Worm (Caenorhabditis elegans) whole organism, L2 larva: ENCODE results near the gene ZK593.2.
A peak's percentile ranks its signal among the peaks of the same experiment; 100 is the strongest.

Experiments
- C34F6.9 ChIP-seq: fragments of 150-350 bp; optimal IDR thresholded peaks from 2 replicates; lab custom pipeline; 2014; ENCODE audit warnings: missing biosample characterization, missing genetic modification characterization
- R02D3.7 ChIP-seq: fragments of 150-350 bp; optimal IDR thresholded peaks from 2 replicates; lab custom pipeline; 2014; ENCODE audit warnings: missing biosample characterization, missing genetic modification characterization
- alr-1 ChIP-seq: fragments of 150-350 bp; optimal IDR thresholded peaks from 2 replicates; lab custom pipeline; 2014; ENCODE audit warnings: missing biosample characterization, missing genetic modification characterization
- aly-2 ChIP-seq: fragments of 150-350 bp; optimal IDR thresholded peaks from 2 replicates; lab custom pipeline; 2014; ENCODE audit warnings: missing biosample characterization, missing genetic modification characterization
- ama-1 ChIP-seq: fragments of 150-350 bp; optimal IDR thresholded peaks from 2 replicates; lab custom pipeline; 2018; ENCODE audit warnings: inconsistent platforms
- blmp-1 ChIP-seq: sonication (generic microtip); optimal IDR thresholded peaks from 2 replicates; lab custom pipeline; 2017; ENCODE audit warnings: missing genetic modification characterization, mild to moderate bottlenecking, missing compliant biosample characterization, antibody characterized with exemption, moderate library complexity; ENCODE audit not compliant: insufficient read depth
- ceh-16 ChIP-seq: fragments of 150-350 bp; optimal IDR thresholded peaks from 2 replicates; lab custom pipeline; 2014; ENCODE audit warnings: missing biosample characterization, missing genetic modification characterization
- ceh-82 ChIP-seq: fragments of 150-350 bp; optimal IDR thresholded peaks from 2 replicates; lab custom pipeline; 2014; ENCODE audit warnings: missing biosample characterization, missing genetic modification characterization
- crh-2 ChIP-seq: sonication (generic microtip); optimal IDR thresholded peaks from 2 replicates; lab custom pipeline; 2017; ENCODE audit warnings: missing biosample characterization, missing genetic modification characterization
- egl-27 ChIP-seq: sonication (generic microtip); optimal IDR thresholded peaks from 3 replicates; lab custom pipeline; 2017; ENCODE audit warnings: missing biosample characterization, missing genetic modification reagents, missing genetic modification characterization
- elt-3 ChIP-seq: sonication (generic microtip); optimal IDR thresholded peaks from 2 replicates; lab custom pipeline; 2017; ENCODE audit warnings: missing biosample characterization, missing genetic modification characterization
- fos-1 ChIP-seq: fragments of 150-350 bp; optimal IDR thresholded peaks from 2 replicates; lab custom pipeline; 2014; ENCODE audit warnings: missing biosample characterization, missing genetic modification characterization
- lin-11 ChIP-seq: fragments of 150-350 bp; sonication (generic microtip); optimal IDR thresholded peaks from 2 replicates; lab custom pipeline; 2014; ENCODE audit warnings: missing biosample characterization, missing genetic modification characterization, inconsistent platforms, mixed read lengths
- lin-13 ChIP-seq: fragments of 150-350 bp; optimal IDR thresholded peaks from 2 replicates; lab custom pipeline; 2014; ENCODE audit warnings: missing biosample characterization, missing genetic modification reagents, missing genetic modification characterization
- lin-39 ChIP-seq: fragments of 150-350 bp; optimal IDR thresholded peaks from 2 replicates; lab custom pipeline; 2014; ENCODE audit warnings: missing biosample characterization, missing genetic modification reagents, missing genetic modification characterization
- mab-5 ChIP-seq: fragments of 150-350 bp; optimal IDR thresholded peaks from 2 replicates; lab custom pipeline; 2014; ENCODE audit warnings: missing biosample characterization, missing genetic modification characterization
- mbf-1 ChIP-seq: sonication (generic microtip); optimal IDR thresholded peaks from 2 replicates; lab custom pipeline; 2017; ENCODE audit warnings: missing biosample characterization, missing genetic modification characterization
- mdl-1 ChIP-seq, 2 experiments: fragments of 150-350 bp in 1 of 2; sonication (generic microtip) in 1 of 2; optimal IDR thresholded peaks; 2 replicates each; lab custom pipeline; 2017; ENCODE audit warnings: missing biosample characterization in 2 of 2, missing genetic modification characterization in 2 of 2
- nhr-11 ChIP-seq: fragments of 150-350 bp; optimal IDR thresholded peaks from 2 replicates; lab custom pipeline; 2014; ENCODE audit warnings: missing biosample characterization, missing genetic modification characterization
- nhr-12 ChIP-seq: fragments of 150-350 bp; optimal IDR thresholded peaks from 2 replicates; lab custom pipeline; 2014; ENCODE audit warnings: missing biosample characterization, missing genetic modification characterization
- nhr-129 ChIP-seq: fragments of 150-350 bp; optimal IDR thresholded peaks from 2 replicates; lab custom pipeline; 2014; ENCODE audit warnings: missing biosample characterization, missing genetic modification characterization
- nhr-21 ChIP-seq: fragments of 150-350 bp; optimal IDR thresholded peaks from 2 replicates; lab custom pipeline; 2014; ENCODE audit warnings: missing biosample characterization, missing genetic modification characterization
- nhr-23 ChIP-seq: fragments of 150-350 bp; optimal IDR thresholded peaks from 2 replicates; lab custom pipeline; 2014; ENCODE audit warnings: missing biosample characterization, missing genetic modification reagents, missing genetic modification characterization
- nhr-237 ChIP-seq: fragments of 150-350 bp; optimal IDR thresholded peaks from 2 replicates; lab custom pipeline; 2014; ENCODE audit warnings: missing biosample characterization, missing genetic modification characterization
- nhr-6 ChIP-seq: fragments of 150-350 bp; optimal IDR thresholded peaks from 2 replicates; lab custom pipeline; 2014; ENCODE audit warnings: missing biosample characterization, missing genetic modification characterization
- nhr-77 ChIP-seq: fragments of 150-350 bp; optimal IDR thresholded peaks from 2 replicates; lab custom pipeline; 2014; ENCODE audit warnings: missing biosample characterization, missing genetic modification characterization
- peb-1 ChIP-seq: fragments of 150-350 bp; optimal IDR thresholded peaks from 2 replicates; lab custom pipeline; 2014; ENCODE audit warnings: missing biosample characterization, missing genetic modification characterization
- sem-4 ChIP-seq: fragments of 150-350 bp; optimal IDR thresholded peaks from 2 replicates; lab custom pipeline; 2014; ENCODE audit warnings: missing biosample characterization, missing genetic modification reagents, missing genetic modification characterization
- skn-1 ChIP-seq: sonication (generic microtip); optimal IDR thresholded peaks from 2 replicates; lab custom pipeline; 2017; ENCODE audit warnings: missing biosample characterization, missing genetic modification characterization
- sma-9 ChIP-seq, 2 experiments: fragments of 150-350 bp in 1 of 2; sonication (generic microtip) in 1 of 2; optimal IDR thresholded peaks; 2 replicates each; lab custom pipeline; 2014 to 2016; ENCODE audit warnings: missing genetic modification characterization in 2 of 2, mild to moderate bottlenecking in 1 of 2, missing biosample characterization in 1 of 2, missing compliant biosample characterization in 1 of 2, missing genetic modification reagents in 1 of 2, moderate library complexity in 1 of 2
- snpc-4 ChIP-seq: fragments of 150-350 bp; optimal IDR thresholded peaks from 2 replicates; lab custom pipeline; 2014; ENCODE audit warnings: missing biosample characterization, missing genetic modification characterization
- unc-39 ChIP-seq: fragments of 150-350 bp; optimal IDR thresholded peaks from 2 replicates; lab custom pipeline; 2014; ENCODE audit warnings: missing biosample characterization, missing genetic modification characterization
- unc-55 ChIP-seq: fragments of 150-350 bp; sonication (generic microtip); optimal IDR thresholded peaks from 3 replicates; lab custom pipeline; 2014; ENCODE audit warnings: missing biosample characterization, missing genetic modification reagents, missing genetic modification characterization
- ztf-4 ChIP-seq: fragments of 150-350 bp; optimal IDR thresholded peaks from 2 replicates; lab custom pipeline; 2014; ENCODE audit warnings: missing biosample characterization, missing genetic modification characterization

The ZK593.2 gene

DNA sequence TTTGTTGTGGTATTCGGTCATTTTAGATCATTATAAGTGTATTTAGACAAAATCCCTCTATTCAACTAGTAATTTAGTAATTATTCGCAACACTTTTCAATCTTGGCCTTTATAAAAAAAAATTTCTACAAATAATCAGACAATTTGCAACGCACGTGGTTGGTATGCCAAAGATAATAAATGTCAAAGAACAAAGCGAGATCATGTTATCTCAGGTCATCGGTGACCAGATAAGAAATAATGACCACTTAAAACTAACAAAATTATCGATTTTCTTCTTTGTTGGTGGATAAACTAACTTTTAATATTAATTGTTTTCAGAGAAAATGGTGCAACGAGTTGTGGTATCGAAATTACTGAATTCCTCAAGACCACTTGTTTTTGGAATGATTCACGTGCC, 32.0 kb upstream of the ZK593.2 start, which contains the start of gene F13E9.13:
Gene F13E9.13 (plus strand): TSS at position 317 of the 400 bp plus-strand sequence.
- TF ChIP-seq nhr-77 = no peak
- TF ChIP-seq crh-2 = no peak
- no peak for TF ChIP-seq nhr-129 (tag; lab: Kevin White, UChicago)
- TF ChIP-seq R02D3.7 (tag; lab: Kevin White, UChicago) = no peak
- peak; percentile 46 for TF ChIP-seq sma-9 (GFP tag; optimal IDR thresholded peaks at IDR 0.05; lab: Kevin White, UChicago)
- TF ChIP-seq sma-9 (tag; optimal IDR thresholded peaks at IDR 0.05; lab: Kevin White, UChicago) = no peak
- no peak for TF ChIP-seq blmp-1 (tag; lab: Kevin White, UChicago)
- TF ChIP-seq lin-11 (tag; lab: Kevin White, UChicago) = no peak
- peak; percentile 24 for TF ChIP-seq fos-1
- TF ChIP-seq, all 48 proteins: peak for 2

DNA sequence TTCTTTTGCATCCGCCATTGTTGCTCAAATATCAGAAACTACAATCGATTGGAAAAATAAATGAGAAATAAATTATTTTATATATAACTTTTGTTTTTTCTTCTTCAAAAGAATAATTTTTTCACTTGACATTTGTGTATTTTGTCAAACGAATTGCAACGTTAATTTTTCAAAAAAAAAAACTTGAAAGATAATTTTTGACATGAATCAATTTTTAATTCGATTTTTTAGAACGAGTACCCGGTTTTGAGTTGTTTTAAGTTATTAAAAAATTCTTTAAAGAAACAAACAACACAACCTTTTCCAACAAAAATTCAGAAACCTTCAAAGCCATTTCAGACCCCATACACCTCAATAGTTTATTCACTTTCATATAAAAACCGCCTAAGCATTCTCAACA, 28.9 kb upstream of the ZK593.2 start, which contains the start of gene F13E9.5:
Gene F13E9.5 (minus strand): TSS at position 101 of the 400 bp plus-strand sequence.
- no peak for TF ChIP-seq nhr-21
- no peak for TF ChIP-seq lin-11 (tag; lab: Kevin White, UChicago)
- no peak for TF ChIP-seq elt-3 (tag; lab: Kevin White, UChicago)
- TF ChIP-seq crh-2 = no peak
- no peak for TF ChIP-seq nhr-6 (tag; lab: Kevin White, UChicago)

ce11 chrIV:10885915-10886314, 27.3 kb upstream of the ZK593.2 start, which contains the start of gene srlf-11:
TSS of gene srlf-11 (minus strand) at chrIV:10886015.
- TF ChIP-seq mbf-1 (tag; lab: Kevin White, UChicago) (no peak), aly-2 (tag; lab: Kevin White, UChicago) (no peak), nhr-129 (tag; lab: Kevin White, UChicago) (no peak), nhr-237 (tag; lab: Kevin White, UChicago) (no peak), snpc-4 (tag; lab: Kevin White, UChicago) (no peak), C34F6.9 (tag; lab: Kevin White, UChicago) (no peak), crh-2 (no peak), nhr-23 (tag; lab: Kevin White, UChicago) (no peak), egl-27 (tag; lab: Kevin White, UChicago) (no peak), sem-4 (tag; lab: Kevin White, UChicago) (no peak), ztf-4 (no peak), peb-1 (no peak), mdl-1 (tag; optimal IDR thresholded peaks at IDR 0.05; lab: Kevin White, UChicago) (no peak), lin-11 (tag; lab: Kevin White, UChicago) (no peak), sma-9 (GFP tag; optimal IDR thresholded peaks at IDR 0.05; lab: Kevin White, UChicago) (no peak), sma-9 (tag; optimal IDR thresholded peaks at IDR 0.05; lab: Kevin White, UChicago) (no peak), nhr-11 (tag; lab: Kevin White, UChicago) (no peak)

ce11 chrIV:10887285-10887684, 25.9 kb upstream of the ZK593.2 start, which contains the start of gene F13E9.16:
TSS of gene F13E9.16 (minus strand) at chrIV:10887385.
- TF ChIP-seq skn-1 = no peak
- no peak for TF ChIP-seq blmp-1 (tag; lab: Kevin White, UChicago)
- no peak for TF ChIP-seq unc-55

ce11 chrIV:10889820-10890462, 23.2 kb upstream of the ZK593.2 start, which contains the start of gene F13E9.15:
TSS of gene F13E9.15 (minus strand) at chrIV:10889870.
- TF ChIP-seq fos-1 = no peak
- no peak for TF ChIP-seq crh-2
- TF ChIP-seq peb-1 = no peak
- TF ChIP-seq nhr-12 (tag; lab: Kevin White, UChicago) = no peak
- TF ChIP-seq mbf-1 (tag; lab: Kevin White, UChicago) = no peak
- TF ChIP-seq blmp-1 (tag; lab: Kevin White, UChicago) = no peak
- no peak for TF ChIP-seq skn-1
- no peak for TF ChIP-seq nhr-237 (tag; lab: Kevin White, UChicago)
- no peak for TF ChIP-seq unc-39 (tag; lab: Kevin White, UChicago)
- TF ChIP-seq egl-27 (tag; lab: Kevin White, UChicago) = no peak
- TF ChIP-seq ceh-16 (tag; lab: Kevin White, UChicago) = no peak
- TF ChIP-seq R02D3.7 (tag; lab: Kevin White, UChicago) = no peak

- TF ChIP-seq elt-3 (tag; lab: Kevin White, UChicago) (no peak), lin-39 (no peak), nhr-237 (tag; lab: Kevin White, UChicago) (no peak), ztf-4 (no peak), skn-1 (no peak), blmp-1 (tag; lab: Kevin White, UChicago) (no peak), ceh-82 (no peak), aly-2 (tag; lab: Kevin White, UChicago) (no peak), lin-13 (GFP tag; lab: Kevin White, UChicago) (no peak), lin-11 (tag; lab: Kevin White, UChicago) (no peak), nhr-11 (tag; lab: Kevin White, UChicago) (no peak), nhr-6 (tag; lab: Kevin White, UChicago) (no peak), sem-4 (tag; lab: Kevin White, UChicago) (no peak), ama-1 (lab: Kevin White, UChicago) (no peak), egl-27 (tag; lab: Kevin White, UChicago) (no peak), peb-1 (no peak), alr-1 (tag; lab: Kevin White, UChicago) (no peak), mab-5 (tag; lab: Kevin White, UChicago) (no peak)
These were observed 21.2 kb upstream of the ZK593.2 start, which contains the start of gene srlf-12 for ce11 chrIV:10891993-10892392. TSS of gene srlf-12 (minus strand) at chrIV:10892093.
